Fruit fly (Drosophila melanogaster): ENCODE measurements around the gene RhoGAP93B.

dm6 chr3R:21133517-21133916 lies 35.9 kb upstream of the RhoGAP93B start, which contains the start of gene Trm7-34:
- no peak for TF ChIP-seq woc (GFP tag; optimal IDR thresholded peaks at IDR 0.05)
- TF ChIP-seq Dfd (GFP tag; optimal IDR thresholded peaks at IDR 0.05) = no peak
- TF ChIP-seq psq (GFP tag; optimal IDR thresholded peaks at IDR 0.05) = no peak
- no peak for TF ChIP-seq Rel (GFP tag; optimal IDR thresholded peaks at IDR 0.05)
- no peak for TF ChIP-seq Rel (tag; optimal IDR thresholded peaks at IDR 0.05)
- TF ChIP-seq Abd-B (GFP tag; optimal IDR thresholded peaks at IDR 0.05) = no peak
- no peak for TF ChIP-seq OdsH (GFP tag; optimal IDR thresholded peaks at IDR 0.05)
- TF ChIP-seq fru (GFP tag; optimal IDR thresholded peaks at IDR 0.05) = no peak
- no peak for TF ChIP-seq usp (GFP tag; optimal IDR thresholded peaks at IDR 0.05)
- no peak for TF ChIP-seq Mio (GFP tag; optimal IDR thresholded peaks at IDR 0.05)
- no peak for TF ChIP-seq br (GFP tag; optimal IDR thresholded peaks at IDR 0.05)
- no peak for TF ChIP-seq CG9705 (GFP tag; optimal IDR thresholded peaks at IDR 0.05)
- TF ChIP-seq rgr (GFP tag; optimal IDR thresholded peaks at IDR 0.05) = no peak
- no peak for TF ChIP-seq sv (GFP tag; optimal IDR thresholded peaks at IDR 0.05)
